Worm (Caenorhabditis elegans) whole organism, early embryonic: ENCODE measurements around the gene srh-284.

Experiments
- aly-1 ChIP-seq: sonication (generic microtip); optimal IDR thresholded peaks from 2 replicates; lab custom pipeline; 2016; ENCODE audit warnings: missing genetic modification characterization, missing compliant biosample characterization
- ama-1 ChIP-seq: fragments of 150-350 bp; optimal IDR thresholded peaks from 2 replicates; lab custom pipeline; 2014
- ceh-13 ChIP-seq: fragments of 200-800 bp; sonication (Bioruptor generic); optimal IDR thresholded peaks from 2 replicates; lab custom pipeline; 2018; ENCODE audit warnings: mild to moderate bottlenecking, missing genetic modification characterization, missing compliant biosample characterization
- pes-1 ChIP-seq: fragments of 200-800 bp; sonication (Bioruptor generic); IDR thresholded peaks from 2 replicates; pipeline ENCODE4 v1.3.6; 2022; ENCODE audit warnings: missing genetic modification reagents, missing genetic modification characterization, missing compliant biosample characterization
- scrt-1 ChIP-seq: fragments of 200-800 bp; sonication (Bioruptor generic); IDR thresholded peaks from 2 replicates; pipeline ENCODE4 v1.3.6; 2022; ENCODE audit warnings: missing genetic modification characterization, missing compliant biosample characterization

- TF ChIP-seq ama-1 (lab: Kevin White, UChicago) (no peak), pes-1 (GFP tag; lab: Robert Waterston, UW) (no peak), scrt-1 (GFP tag; lab: Robert Waterston, UW) (no peak), ceh-13 (no peak), aly-1 (tag; lab: Kevin White, UChicago) (no peak)
Measured at ce11 chrV:17773108-17773507, 5.8 kb downstream of the srh-284 start, which contains the start of gene sre-21.
